Worm (Caenorhabditis elegans) whole organism, L3 larva: ENCODE data around the gene str-151.

ENCODE experiments used
- R02D3.7 ChIP-seq: fragments of 150-350 bp; optimal IDR thresholded peaks from 2 replicates; lab custom pipeline; 2014; ENCODE audit warnings: missing biosample characterization, missing genetic modification characterization
- ZK546.5 ChIP-seq: sonication (generic microtip); optimal IDR thresholded peaks from 2 replicates; lab custom pipeline; 2017; ENCODE audit warnings: missing biosample characterization, missing genetic modification characterization
- ceh-9 ChIP-seq: sonication (generic microtip); optimal IDR thresholded peaks from 2 replicates; lab custom pipeline; 2018; ENCODE audit warnings: missing biosample characterization, missing genetic modification characterization
- elt-1 ChIP-seq: fragments of 150-350 bp; optimal IDR thresholded peaks from 2 replicates; lab custom pipeline; 2014; ENCODE audit warnings: missing biosample characterization, missing genetic modification characterization
- jun-1 ChIP-seq: fragments of 150-350 bp; optimal IDR thresholded peaks from 2 replicates; lab custom pipeline; 2014; ENCODE audit warnings: missing biosample characterization, missing genetic modification reagents, missing genetic modification characterization
- lin-15B ChIP-seq: fragments of 150-350 bp; optimal IDR thresholded peaks from 2 replicates; lab custom pipeline; 2014; ENCODE audit warnings: missing biosample characterization, missing genetic modification characterization
- mdl-1 ChIP-seq: fragments of 150-350 bp; optimal IDR thresholded peaks from 2 replicates; lab custom pipeline; 2014; ENCODE audit warnings: missing biosample characterization, missing genetic modification characterization
- nfya-1 ChIP-seq: sonication (generic microtip); optimal IDR thresholded peaks from 2 replicates; lab custom pipeline; 2017; ENCODE audit warnings: missing genetic modification characterization, mild to moderate bottlenecking, missing compliant biosample characterization, antibody characterized with exemption, moderate library complexity; ENCODE audit not compliant: insufficient read depth
- nhr-25 ChIP-seq: sonication (generic microtip); optimal IDR thresholded peaks from 2 replicates; lab custom pipeline; 2017; ENCODE audit warnings: missing biosample characterization, missing genetic modification characterization
- pqm-1 ChIP-seq: fragments of 150-350 bp; optimal IDR thresholded peaks from 2 replicates; lab custom pipeline; 2017; ENCODE audit warnings: missing biosample characterization, missing genetic modification characterization, inconsistent platforms
- skn-1 ChIP-seq: fragments of 150-350 bp; optimal IDR thresholded peaks from 2 replicates; lab custom pipeline; 2014; ENCODE audit warnings: missing biosample characterization, missing genetic modification characterization
- snpc-4 ChIP-seq: fragments of 150-350 bp; optimal IDR thresholded peaks from 2 replicates; lab custom pipeline; 2014; ENCODE audit warnings: missing biosample characterization, missing genetic modification characterization
- tbx-2 ChIP-seq: sonication (generic microtip); optimal IDR thresholded peaks from 2 replicates; lab custom pipeline; 2016; ENCODE audit warnings: mild to moderate bottlenecking, missing genetic modification characterization, missing compliant biosample characterization
- unc-62 ChIP-seq: fragments of 150-350 bp; sonication (generic microtip); optimal IDR thresholded peaks from 4 replicates; lab custom pipeline; 2014; ENCODE audit warnings: missing biosample characterization, missing genetic modification reagents, missing genetic modification characterization

DNA sequence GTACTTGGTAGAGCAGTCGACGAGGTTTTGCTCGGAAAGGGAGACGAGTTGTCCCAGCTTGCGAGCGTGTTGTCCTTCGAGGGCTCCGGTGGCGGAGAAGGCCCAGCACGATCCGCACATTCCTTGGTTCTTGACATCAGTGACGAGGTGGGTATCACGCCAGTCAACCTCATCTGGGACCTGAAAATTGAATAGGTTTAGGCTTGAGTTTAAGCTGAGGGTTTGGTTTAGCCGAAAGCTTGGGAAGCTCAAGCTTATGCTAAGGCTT lies 17.7 kb downstream of the str-151 start:
- no peak for TF ChIP-seq nhr-25 (tag; lab: Kevin White, UChicago)
- no peak for TF ChIP-seq skn-1
- no peak for TF ChIP-seq nfya-1 (tag; lab: Kevin White, UChicago)
- no peak for TF ChIP-seq unc-62 (GFP tag; lab: Kevin White, UChicago)
- TF ChIP-seq jun-1: no peak
- TF ChIP-seq tbx-2 (tag; lab: Kevin White, UChicago): no peak
- no peak for TF ChIP-seq pqm-1 (tag; lab: Kevin White, UChicago)
- TF ChIP-seq R02D3.7: no peak
- no peak for TF ChIP-seq lin-15B (tag; lab: Kevin White, UChicago)
- no peak for TF ChIP-seq mdl-1 (tag; lab: Kevin White, UChicago)
- no peak for TF ChIP-seq ZK546.5
- TF ChIP-seq snpc-4 (tag; lab: Kevin White, UChicago): no peak
- TF ChIP-seq elt-1 (tag; lab: Kevin White, UChicago): no peak
- TF ChIP-seq ceh-9: no peak
